Worm (Caenorhabditis elegans): ENCODE measurements around the gene K06H7.2.

Gene K06H7.2

ce11 chrIII:8051838-8052237 is 41.5 kb upstream of the K06H7.2 start (continued):
- TF ChIP-seq somi-1 (GFP tag; optimal IDR thresholded peaks at IDR 0.05) (no peak), zfh-2 (GFP tag; conservative IDR thresholded peaks at IDR 0.05) (no peak), F52B5.7 (tag; optimal IDR thresholded peaks at IDR 0.05) (no peak), tbx-9 (tag; optimal IDR thresholded peaks at IDR 0.05; ENCODE audit: borderline replicate concordance) (no peak), rcor-1 (GFP tag; IDR thresholded peaks at IDR 0.05) (no peak), nfya-1 (tag; optimal IDR thresholded peaks at IDR 0.05; ENCODE audit: borderline replicate concordance, insufficient read depth) (no peak), lin-54 (GFP tag; optimal IDR thresholded peaks at IDR 0.05) (no peak), zim-3 (tag; optimal IDR thresholded peaks at IDR 0.05) (no peak)

- TF ChIP-seq ztf-3 (GFP tag; optimal IDR thresholded peaks at IDR 0.05) (no peak), die-1 (tag; optimal IDR thresholded peaks at IDR 0.05) (no peak), egrh-3 (GFP tag; IDR thresholded peaks at IDR 0.05) (no peak), unc-130 (GFP tag; optimal IDR thresholded peaks at IDR 0.05) (no peak), mel-28 (tag; optimal IDR thresholded peaks at IDR 0.05; ENCODE audit: borderline replicate concordance) (no peak), D2030.7 (GFP tag; IDR thresholded peaks at IDR 0.05) (no peak), hlh-12 (tag; optimal IDR thresholded peaks at IDR 0.05) (no peak), madf-6 (GFP tag; IDR thresholded peaks at IDR 0.05) (no peak), nfyb-1 (GFP tag; IDR thresholded peaks at IDR 0.05) (no peak), zfh-2 (GFP tag; conservative IDR thresholded peaks at IDR 0.05) (no peak), dox-1 (GFP tag; IDR thresholded peaks at IDR 0.05) (no peak), atf-7 (tag; optimal IDR thresholded peaks at IDR 0.05) (no peak), attf-5 (GFP tag; optimal IDR thresholded peaks at IDR 0.05) (no peak)
These were observed 32.3 kb upstream of the K06H7.2 start for ce11 chrIII:8061114-8061513.

ce11 chrIII:8063659-8064058 is 29.7 kb upstream of the K06H7.2 start:
- TF ChIP-seq snpc-3.4 (tag; optimal IDR thresholded peaks at IDR 0.05): no peak
- 0 out of 2 replicates have a peak, but pooled peaks have one; percentile 8 for TF ChIP-seq ztf-28 (GFP tag; IDR thresholded peaks at IDR 0.05)

ce11 chrIII:8065101-8065500 is 28.3 kb upstream of the K06H7.2 start:
- TF ChIP-seq aptf-3 (GFP tag; IDR thresholded peaks at IDR 0.05) (no peak), dox-1 (GFP tag; IDR thresholded peaks at IDR 0.05) (no peak), Y95B8A.8 (GFP tag; IDR thresholded peaks at IDR 0.05) (no peak), zfh-2 (GFP tag; conservative IDR thresholded peaks at IDR 0.05) (no peak), hsf-1 (GFP tag; IDR thresholded peaks at IDR 0.05) (no peak), ceh-91 (GFP tag; IDR thresholded peaks at IDR 0.05) (no peak), hlh-26 (GFP tag; conservative IDR thresholded peaks at IDR 0.05) (no peak)

ce11 chrIII:8066989-8067388 is 26.4 kb upstream of the K06H7.2 start, which contains the start of gene pros-1:
Gene pros-1 (plus strand): TSS chrIII:8067289.
- TF ChIP-seq attf-5 (GFP tag; optimal IDR thresholded peaks at IDR 0.05) (no peak), ceh-91 (GFP tag; IDR thresholded peaks at IDR 0.05) (no peak), tbx-9 (tag; optimal IDR thresholded peaks at IDR 0.05; ENCODE audit: borderline replicate concordance) (no peak), Y67H2A.10 (GFP tag; conservative IDR thresholded peaks at IDR 0.05) (no peak), F22D6.2 (tag; optimal IDR thresholded peaks at IDR 0.05) (no peak), hlh-12 (tag; optimal IDR thresholded peaks at IDR 0.05) (no peak), hmg-20 (GFP tag; IDR thresholded peaks at IDR 0.05) (no peak)

ce11 chrIII:8067798-8068197 is 25.6 kb upstream of the K06H7.2 start:
- TF ChIP-seq madf-3 (GFP tag; IDR thresholded peaks at IDR 0.05): no peak
- no peak for TF ChIP-seq cebp-2 (GFP tag; IDR thresholded peaks at IDR 0.05)
- TF ChIP-seq tlf-1 (GFP tag; optimal IDR thresholded peaks at IDR 0.05): no peak
- TF ChIP-seq lin-40 (tag; optimal IDR thresholded peaks at IDR 0.05): no peak
- no peak for TF ChIP-seq rpc-1 (optimal IDR thresholded peaks at IDR 0.05)
- no peak for TF ChIP-seq rpc-1 (tag; optimal IDR thresholded peaks at IDR 0.05)
- no peak for TF ChIP-seq dpff-1 (tag; optimal IDR thresholded peaks at IDR 0.05)
- no peak for TF ChIP-seq ama-1 (optimal IDR thresholded peaks at IDR 0.05)
- no peak for TF ChIP-seq ama-1 (GFP tag; optimal IDR thresholded peaks at IDR 0.05)

All from whole organism, young adult.